Fruit fly (Drosophila melanogaster): ENCODE data around the gene HemK2.

DNA sequence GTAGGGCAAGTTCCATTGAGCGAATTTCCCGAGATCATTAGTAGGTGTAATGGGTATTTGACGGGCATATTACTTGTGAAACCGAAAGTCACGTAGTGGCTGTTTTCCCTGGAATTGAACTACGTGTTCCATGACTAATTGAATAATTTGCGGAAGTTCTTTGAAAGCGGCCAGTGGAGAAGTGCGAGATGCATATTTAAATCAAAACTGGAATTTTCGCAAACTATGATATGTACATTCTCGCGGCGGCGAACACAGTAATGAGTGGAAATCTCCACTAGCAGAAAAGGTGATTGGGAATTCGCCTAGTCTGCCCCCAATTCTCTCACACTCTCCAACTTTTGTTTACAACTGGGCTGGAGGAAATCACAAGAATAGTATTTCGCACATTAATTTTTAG lies 24.5 kb downstream of the HemK2 start:
- TF ChIP-seq fd96Ca (GFP tag; IDR thresholded peaks at IDR 0.05) (no peak), Ets98B (GFP tag; IDR thresholded peaks at IDR 0.05) (no peak), CG4496 (GFP tag; IDR thresholded peaks at IDR 0.05) (0 out of 3 replicates have a peak, but pooled peaks have one; percentile 14), CG14655 (GFP tag; optimal IDR thresholded peaks at IDR 0.05) (peak; percentile 24), CG12605 (GFP tag; IDR thresholded peaks at IDR 0.05) (no peak), CG34367 (tag; optimal IDR thresholded peaks at IDR 0.05) (no peak)
